Fruit fly (Drosophila melanogaster) whole organism, embryonic: ENCODE measurements around the gene nuf.

Experiments used
- Ada2b ChIP-seq: fragments of 200-800 bp; sonication (Bioruptor generic); IDR thresholded peaks from 2 replicates; pipeline ENCODE4 v1.3.6; 2022; ENCODE audit warnings: missing biosample characterization, missing genetic modification characterization
- B-H2 ChIP-seq: fragments of 200-800 bp; sonication (Bioruptor generic); optimal IDR thresholded peaks from 2 replicates; lab custom pipeline; 2018; ENCODE audit warnings: missing biosample characterization, mild to moderate bottlenecking, missing genetic modification characterization
- CG1024 ChIP-seq: fragments of 200-800 bp; sonication (Bioruptor generic); IDR thresholded peaks from 2 replicates; pipeline ENCODE4 v1.3.6; 2022; ENCODE audit warnings: missing biosample characterization, missing genetic modification characterization
- CG10959 ChIP-seq: fragments of 200-800 bp; sonication (Bioruptor generic); IDR thresholded peaks from 2 replicates; pipeline ENCODE4 v1.3.6; 2022; ENCODE audit warnings: missing biosample characterization, missing genetic modification characterization
- CG11504 ChIP-seq: fragments of 200-800 bp; sonication (Bioruptor generic); optimal IDR thresholded peaks from 3 replicates; lab custom pipeline; 2019; ENCODE audit warnings: missing biosample characterization, mild to moderate bottlenecking, missing genetic modification characterization, moderate library complexity
- CG11695 ChIP-seq: fragments of 200-800 bp; sonication (Bioruptor generic); IDR thresholded peaks from 3 replicates; pipeline ENCODE4 v1.3.6; 2022; ENCODE audit warnings: missing biosample characterization, missing genetic modification characterization
- CG12104 ChIP-seq: fragments of 200-800 bp; sonication (Bioruptor generic); optimal IDR thresholded peaks from 3 replicates; lab custom pipeline; 2016; ENCODE audit warnings: missing biosample characterization, missing genetic modification characterization
- CG12744 ChIP-seq: fragments of 200-800 bp; sonication (Bioruptor generic); optimal IDR thresholded peaks from 2 replicates; lab custom pipeline; 2016; ENCODE audit warnings: missing biosample characterization, missing genetic modification characterization
- CG14014 ChIP-seq: fragments of 200-800 bp; sonication (Bioruptor generic); IDR thresholded peaks from 2 replicates; pipeline ENCODE4 v1.3.6; 2022; ENCODE audit warnings: missing biosample characterization, missing genetic modification characterization
- CG14441 ChIP-seq: fragments of 200-800 bp; sonication (Bioruptor generic); IDR thresholded peaks from 2 replicates; pipeline ENCODE4 v1.3.6; 2022; ENCODE audit warnings: missing biosample characterization, missing genetic modification characterization
- CG15073 ChIP-seq: fragments of 200-800 bp; sonication (Bioruptor generic); optimal IDR thresholded peaks from 2 replicates; lab custom pipeline; 2016; ENCODE audit warnings: missing biosample characterization, missing genetic modification characterization
- CG16863 ChIP-seq: fragments of 200-800 bp; sonication (Bioruptor generic); optimal IDR thresholded peaks from 3 replicates; lab custom pipeline; 2016; ENCODE audit warnings: missing biosample characterization, missing genetic modification characterization
- CG1832 ChIP-seq: fragments of 200-800 bp; sonication (Bioruptor generic); optimal IDR thresholded peaks from 2 replicates; lab custom pipeline; 2017; ENCODE audit warnings: missing biosample characterization, mild to moderate bottlenecking, missing genetic modification characterization, inconsistent platforms
- CG2116 ChIP-seq: fragments of 200-800 bp; sonication (Bioruptor generic); optimal IDR thresholded peaks from 3 replicates; lab custom pipeline; 2018; ENCODE audit warnings: missing biosample characterization, mild to moderate bottlenecking, missing genetic modification characterization
- CG2202 ChIP-seq: fragments of 200-800 bp; sonication (Bioruptor generic); optimal IDR thresholded peaks from 2 replicates; lab custom pipeline; 2018; ENCODE audit warnings: missing biosample characterization, mild to moderate bottlenecking, missing genetic modification characterization
- CG2889 ChIP-seq: fragments of 200-800 bp; sonication (Bioruptor generic); IDR thresholded peaks from 3 replicates; pipeline ENCODE4 v1.3.6; 2022; ENCODE audit warnings: missing biosample characterization, missing genetic modification characterization
- CG30431 ChIP-seq: fragments of 200-800 bp; sonication (Bioruptor generic); optimal IDR thresholded peaks from 2 replicates; lab custom pipeline; 2017; ENCODE audit warnings: missing biosample characterization, missing genetic modification characterization
- CG33213 ChIP-seq: fragments of 200-800 bp; sonication (Bioruptor generic); optimal IDR thresholded peaks from 3 replicates; lab custom pipeline; 2016; ENCODE audit warnings: missing biosample characterization, missing genetic modification characterization
- CG33557 ChIP-seq: fragments of 200-800 bp; sonication (Bioruptor generic); optimal IDR thresholded peaks from 2 replicates; lab custom pipeline; 2019; ENCODE audit warnings: missing biosample characterization, mild to moderate bottlenecking, missing genetic modification characterization, moderate library complexity
- CG34376 ChIP-seq: fragments of 200-800 bp; sonication (Bioruptor generic); optimal IDR thresholded peaks from 2 replicates; lab custom pipeline; 2018; ENCODE audit warnings: missing biosample characterization, mild to moderate bottlenecking, missing genetic modification characterization
- CG3838 ChIP-seq: fragments of 200-800 bp; sonication (Bioruptor generic); optimal IDR thresholded peaks from 3 replicates; lab custom pipeline; 2016; ENCODE audit warnings: missing biosample characterization, missing genetic modification characterization
- CG7928 ChIP-seq: fragments of 200-800 bp; sonication (Bioruptor generic); optimal IDR thresholded peaks from 2 replicates; lab custom pipeline; 2017; ENCODE audit warnings: missing biosample characterization, mild to moderate bottlenecking, missing genetic modification characterization
- Dfd ChIP-seq, 2 experiments: fragments of >200 bp; optimal IDR thresholded peaks; 2 replicates each; lab custom pipeline; 2017; ENCODE audit warnings: missing biosample characterization in 2 of 2, missing genetic modification characterization in 2 of 2
- Dll ChIP-seq: fragments of 200-800 bp; sonication (Bioruptor generic); IDR thresholded peaks from 4 replicates; pipeline ENCODE4 v1.3.6; 2022; ENCODE audit warnings: missing biosample characterization, missing genetic modification characterization; ENCODE audit not compliant: partially characterized antibody
- Dref ChIP-seq: fragments of 200-800 bp; sonication (Bioruptor generic); IDR thresholded peaks from 2 replicates; pipeline ENCODE4 v1.3.6; 2022; ENCODE audit warnings: missing biosample characterization, missing genetic modification characterization
- Hr39 ChIP-seq: fragments of >200 bp; optimal IDR thresholded peaks from 2 replicates; lab custom pipeline; 2017
- Kr ChIP-seq: fragments of 200-800 bp; sonication (Bioruptor generic); optimal IDR thresholded peaks from 2 replicates; lab custom pipeline; 2017; ENCODE audit warnings: missing biosample characterization, mild to moderate bottlenecking, missing genetic modification characterization
- Max ChIP-seq: fragments of 200-800 bp; sonication (Bioruptor generic); optimal IDR thresholded peaks from 2 replicates; lab custom pipeline; 2016; ENCODE audit warnings: missing biosample characterization, mild to moderate bottlenecking, missing genetic modification characterization
- Meics ChIP-seq: fragments of 200-800 bp; sonication (Bioruptor generic); optimal IDR thresholded peaks from 2 replicates; lab custom pipeline; 2017; ENCODE audit warnings: missing biosample characterization, mild to moderate bottlenecking, missing genetic modification characterization
- ap ChIP-seq: fragments of 200-800 bp; sonication (Bioruptor generic); IDR thresholded peaks from 2 replicates; pipeline ENCODE4 v1.3.6; 2022; ENCODE audit warnings: missing biosample characterization, missing genetic modification characterization
- ato ChIP-seq: fragments of 200-800 bp; sonication (Bioruptor generic); IDR thresholded peaks from 2 replicates; pipeline ENCODE4 v1.3.6; 2022; ENCODE audit warnings: missing biosample characterization, missing genetic modification characterization; ENCODE audit not compliant: partially characterized antibody
- bcd ChIP-seq: fragments of 200-800 bp; sonication (Bioruptor generic); optimal IDR thresholded peaks from 2 replicates; lab custom pipeline; 2017; ENCODE audit warnings: missing biosample characterization, mild to moderate bottlenecking, missing genetic modification characterization
- chm ChIP-seq: fragments of 200-800 bp; sonication (Bioruptor generic); IDR thresholded peaks from 2 replicates; pipeline ENCODE4 v1.3.6; 2022; ENCODE audit warnings: missing biosample characterization, missing genetic modification characterization
- ci ChIP-seq: fragments of 200-800 bp; sonication (Bioruptor generic); IDR thresholded peaks from 3 replicates; pipeline ENCODE4 v1.3.6; 2022; ENCODE audit warnings: missing biosample characterization, missing genetic modification characterization
- da ChIP-seq: fragments of 200-800 bp; sonication (Bioruptor generic); optimal IDR thresholded peaks from 2 replicates; lab custom pipeline; 2016; ENCODE audit warnings: missing biosample characterization, missing genetic modification characterization
- dan ChIP-seq: fragments of 200-800 bp; sonication (Bioruptor generic); IDR thresholded peaks from 2 replicates; pipeline ENCODE4 v1.3.6; 2022; ENCODE audit warnings: missing biosample characterization, missing genetic modification characterization
- dm ChIP-seq: fragments of 200-800 bp; sonication (Bioruptor generic); optimal IDR thresholded peaks from 3 replicates; lab custom pipeline; 2016; ENCODE audit warnings: missing biosample characterization, missing genetic modification characterization
- esg ChIP-seq: fragments of 200-800 bp; sonication (Bioruptor generic); conservative IDR thresholded peaks from 2 replicates; pipeline ENCODE4 v1.3.6; 2022; ENCODE audit warnings: missing biosample characterization, missing genetic modification characterization
- gsb-n ChIP-seq: fragments of 200-800 bp; sonication (Bioruptor generic); optimal IDR thresholded peaks from 3 replicates; lab custom pipeline; 2018; ENCODE audit warnings: missing biosample characterization, mild to moderate bottlenecking, missing genetic modification characterization
- hbn ChIP-seq: fragments of 200-800 bp; sonication (Bioruptor generic); IDR thresholded peaks from 2 replicates; pipeline ENCODE4 v1.3.6; 2022; ENCODE audit warnings: missing biosample characterization, missing genetic modification characterization; ENCODE audit not compliant: partially characterized antibody
- jumu ChIP-seq: fragments of 200-800 bp; sonication (Bioruptor generic); optimal IDR thresholded peaks from 3 replicates; lab custom pipeline; 2016; ENCODE audit warnings: missing biosample characterization, missing genetic modification characterization
- luna ChIP-seq: fragments of 200-800 bp; sonication (Bioruptor generic); optimal IDR thresholded peaks from 2 replicates; lab custom pipeline; 2016; ENCODE audit warnings: missing biosample characterization, missing genetic modification characterization
- pb ChIP-seq: fragments of 200-800 bp; sonication (Bioruptor generic); optimal IDR thresholded peaks from 3 replicates; lab custom pipeline; 2016; ENCODE audit warnings: missing biosample characterization, missing genetic modification characterization
- pfk ChIP-seq: fragments of 200-800 bp; sonication (Bioruptor generic); optimal IDR thresholded peaks from 2 replicates; lab custom pipeline; 2018; ENCODE audit warnings: missing biosample characterization, mild to moderate bottlenecking, missing genetic modification characterization, moderate library complexity
- psq ChIP-seq: fragments of 200-800 bp; sonication (Bioruptor generic); optimal IDR thresholded peaks from 2 replicates; lab custom pipeline; 2017; ENCODE audit warnings: missing biosample characterization, missing genetic modification characterization
- pum ChIP-seq: fragments of 200-800 bp; sonication (Bioruptor generic); optimal IDR thresholded peaks from 2 replicates; lab custom pipeline; 2016; ENCODE audit warnings: missing biosample characterization, missing genetic modification characterization
- pzg ChIP-seq: fragments of 200-800 bp; sonication (Bioruptor generic); optimal IDR thresholded peaks from 3 replicates; lab custom pipeline; 2018; ENCODE audit warnings: missing biosample characterization, mild to moderate bottlenecking, missing genetic modification characterization, moderate library complexity
- rib ChIP-seq: fragments of 200-800 bp; sonication (Bioruptor generic); IDR thresholded peaks from 2 replicates; pipeline ENCODE4 v1.3.6; 2022; ENCODE audit warnings: missing biosample characterization, missing genetic modification characterization
- so ChIP-seq: fragments of 200-800 bp; sonication (Bioruptor generic); IDR thresholded peaks from 3 replicates; pipeline ENCODE4 v1.3.6; 2022; ENCODE audit warnings: missing biosample characterization, missing genetic modification characterization
- stwl ChIP-seq: fragments of 200-800 bp; sonication (Bioruptor generic); optimal IDR thresholded peaks from 3 replicates; lab custom pipeline; 2018; ENCODE audit warnings: missing biosample characterization, mild to moderate bottlenecking, missing genetic modification characterization, moderate library complexity
- tin ChIP-seq: fragments of 200-800 bp; sonication (Bioruptor generic); optimal IDR thresholded peaks from 3 replicates; lab custom pipeline; 2016; ENCODE audit warnings: missing biosample characterization, missing genetic modification characterization
- toy ChIP-seq: fragments of 200-800 bp; sonication (Bioruptor generic); IDR thresholded peaks from 2 replicates; pipeline ENCODE4 v1.3.6; 2022; ENCODE audit warnings: missing biosample characterization, missing genetic modification characterization

Gene nuf

DNA sequence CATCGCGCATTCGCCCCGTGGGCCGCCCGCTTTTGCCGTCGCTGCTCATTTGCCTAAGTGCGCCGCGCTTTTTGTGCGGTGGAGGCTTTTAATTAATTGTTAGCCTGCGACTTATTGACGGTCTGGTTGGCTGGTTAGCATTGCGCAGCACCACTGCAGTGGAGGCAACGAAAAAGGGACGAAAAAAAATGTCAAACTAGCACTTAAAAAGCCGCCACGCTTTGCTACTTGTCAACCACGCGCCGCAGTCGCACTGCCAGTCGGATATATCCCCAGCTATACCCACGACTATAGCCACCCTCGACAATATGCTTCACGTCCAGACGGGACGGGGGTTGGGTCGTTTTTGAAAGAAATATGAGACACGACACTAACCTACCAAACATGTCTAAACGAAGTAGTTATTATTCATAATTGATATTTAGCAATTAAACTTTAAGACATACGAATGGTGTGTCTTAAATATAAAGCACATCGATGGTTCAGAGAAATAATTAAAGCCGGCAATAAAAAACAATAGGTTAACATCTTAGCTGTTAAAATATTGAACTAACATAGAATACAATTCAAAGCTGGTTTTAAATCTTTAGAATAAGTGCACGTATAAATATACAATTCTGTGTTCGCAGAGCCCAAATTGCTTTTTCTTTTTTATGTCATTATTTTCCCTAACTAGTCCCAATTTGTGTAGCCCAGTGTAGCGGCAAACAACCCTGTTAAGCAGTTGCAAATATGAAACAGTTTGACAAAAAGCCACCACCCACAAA lies 18.3 kb upstream of the nuf start (continued):
- peak; percentile 44 for TF ChIP-seq CG33557
- no peak for TF ChIP-seq so (GFP tag; lab: Robert Waterston, UW)
- TF ChIP-seq dan (GFP tag; lab: Robert Waterston, UW) = no peak
- TF ChIP-seq toy (GFP tag; lab: Robert Waterston, UW) = no peak
- peak; percentile 76 for TF ChIP-seq CG11504 (tag; lab: Kevin White, UChicago)
- TF ChIP-seq Kr (GFP tag; lab: Kevin White, UChicago) = no peak
- TF ChIP-seq hbn (GFP tag; lab: Robert Waterston, UW) = no peak
- TF ChIP-seq CG16863 = no peak
- TF ChIP-seq ci (GFP tag; lab: Robert Waterston, UW) = peak; percentile 20; the same call in 1 of the 3 replicates
- peak; percentile 1 for TF ChIP-seq CG2202
- no peak for TF ChIP-seq pb
- TF ChIP-seq pzg (GFP tag; lab: Kevin White, UChicago) = no peak
- TF ChIP-seq Meics (GFP tag; lab: Kevin White, UChicago) = peak; percentile 4
- no peak for TF ChIP-seq CG34376 (GFP tag; lab: Kevin White, UChicago)
- TF ChIP-seq CG1024 (GFP tag; lab: Robert Waterston, UW) = no peak
- no peak for TF ChIP-seq stwl (tag; lab: Kevin White, UChicago)
- no peak for TF ChIP-seq pfk (GFP tag; lab: Kevin White, UChicago)
- TF ChIP-seq CG14441 (GFP tag; lab: Robert Waterston, UW) = no peak
- no peak for TF ChIP-seq Dll (GFP tag; lab: Robert Waterston, UW)
- TF ChIP-seq CG12744 = no peak
- TF ChIP-seq jumu (GFP tag; lab: Kevin White, UChicago) = no peak
- no peak for TF ChIP-seq CG14014 (GFP tag; lab: Robert Waterston, UW)
- no peak for TF ChIP-seq Max (GFP tag; lab: Kevin White, UChicago)
- no peak for TF ChIP-seq rib (GFP tag; lab: Robert Waterston, UW)
- TF ChIP-seq tin (GFP tag; lab: Kevin White, UChicago) = no peak
- no peak for TF ChIP-seq CG3838 (GFP tag; lab: Kevin White, UChicago)
- peak; percentile 8 for TF ChIP-seq pum (GFP tag; lab: Kevin White, UChicago)
- no peak for TF ChIP-seq ap
- TF ChIP-seq CG15073 (GFP tag; lab: Kevin White, UChicago) = no peak
- TF ChIP-seq bcd (GFP tag; lab: Kevin White, UChicago) = peak; percentile 26
- TF ChIP-seq CG2889 (GFP tag; lab: Robert Waterston, UW) = no peak
- no peak for TF ChIP-seq esg
- peak; percentile 45; the same call in 1 of the 2 replicates for TF ChIP-seq chm (GFP tag; lab: Robert Waterston, UW)
- TF ChIP-seq psq (GFP tag; lab: Kevin White, UChicago) = no peak
- TF ChIP-seq dm = no peak
- TF ChIP-seq CG30431 (GFP tag; lab: Kevin White, UChicago) = no peak
- no peak for TF ChIP-seq luna
- no peak for TF ChIP-seq CG1832 (GFP tag; lab: Kevin White, UChicago)
- TF ChIP-seq ato (GFP tag; lab: Robert Waterston, UW) = no peak
- no peak for TF ChIP-seq CG33213 (GFP tag; lab: Kevin White, UChicago)
- TF ChIP-seq CG10959 (GFP tag; lab: Robert Waterston, UW) = no peak
- no peak for TF ChIP-seq CG12104 (GFP tag; lab: Kevin White, UChicago)
- TF ChIP-seq Ada2b (GFP tag; lab: Robert Waterston, UW) = no peak
- TF ChIP-seq gsb-n (tag; lab: Kevin White, UChicago) = peak; percentile 18
- TF ChIP-seq da (GFP tag; lab: Kevin White, UChicago) = no peak
- TF ChIP-seq CG2116 (GFP tag; lab: Kevin White, UChicago) = no peak
- no peak for TF ChIP-seq Dfd (GFP tag; optimal IDR thresholded peaks at IDR 0.05; lab: Kevin White, UChicago)
- TF ChIP-seq CG11695 (GFP tag; lab: Robert Waterston, UW) = no peak
- TF ChIP-seq CG7928 (GFP tag; lab: Kevin White, UChicago) = no peak
- no peak for TF ChIP-seq Dref (GFP tag; lab: Robert Waterston, UW)
- TF ChIP-seq B-H2 (GFP tag; lab: Kevin White, UChicago) = no peak
- TF ChIP-seq Hr39 = no peak
